Worm (Caenorhabditis elegans) whole organism, midembryonic: ENCODE data around the gene BE10.3.

Experiments used
- T22C8.4 ChIP-seq: fragments of 200-800 bp; sonication (Bioruptor generic); IDR thresholded peaks from 2 replicates; pipeline ENCODE4 v1.3.6; 2022; ENCODE audit warnings: missing genetic modification characterization, missing compliant biosample characterization
- cog-1 ChIP-seq: sonication (generic microtip); optimal IDR thresholded peaks from 2 replicates; lab custom pipeline; 2016; ENCODE audit warnings: missing genetic modification characterization, missing compliant biosample characterization
- flt-1 ChIP-seq: fragments of 200-800 bp; sonication (Bioruptor generic); IDR thresholded peaks from 2 replicates; pipeline ENCODE4 v1.3.6; 2022; ENCODE audit warnings: missing genetic modification characterization, missing compliant biosample characterization
- klf-2 ChIP-seq: fragments of 200-800 bp; sonication (Bioruptor generic); conservative IDR thresholded peaks from 2 replicates; pipeline ENCODE4 v1.3.6; 2022; ENCODE audit warnings: missing genetic modification reagents, missing genetic modification characterization, missing compliant biosample characterization
- med-1 ChIP-seq: sonication (generic microtip); optimal IDR thresholded peaks from 2 replicates; lab custom pipeline; 2017; ENCODE audit warnings: missing genetic modification characterization, mild to moderate bottlenecking, missing compliant biosample characterization, antibody characterized with exemption, missing genetic modification reagents; ENCODE audit not compliant: insufficient read depth
- ref-1 ChIP-seq: fragments of 200-800 bp; sonication (Bioruptor generic); conservative IDR thresholded peaks from 2 replicates; pipeline ENCODE4 v1.3.6; 2022; ENCODE audit warnings: missing genetic modification reagents, missing genetic modification characterization, missing compliant biosample characterization
- tab-1 ChIP-seq: fragments of 200-800 bp; sonication (Bioruptor generic); IDR thresholded peaks from 2 replicates; pipeline ENCODE4 v1.3.6; 2022; ENCODE audit warnings: missing genetic modification characterization, missing compliant biosample characterization
- ztf-23 ChIP-seq: fragments of 200-800 bp; sonication (Bioruptor generic); IDR thresholded peaks from 2 replicates; pipeline ENCODE4 v1.3.6; 2022; ENCODE audit warnings: missing genetic modification reagents, missing genetic modification characterization, missing compliant biosample characterization
- ztf-29 ChIP-seq: fragments of 200-800 bp; sonication (Bioruptor generic); IDR thresholded peaks from 2 replicates; pipeline ENCODE4 v1.3.6; 2022; ENCODE audit warnings: missing genetic modification reagents, missing genetic modification characterization, missing compliant biosample characterization

Gene BE10.3

DNA sequence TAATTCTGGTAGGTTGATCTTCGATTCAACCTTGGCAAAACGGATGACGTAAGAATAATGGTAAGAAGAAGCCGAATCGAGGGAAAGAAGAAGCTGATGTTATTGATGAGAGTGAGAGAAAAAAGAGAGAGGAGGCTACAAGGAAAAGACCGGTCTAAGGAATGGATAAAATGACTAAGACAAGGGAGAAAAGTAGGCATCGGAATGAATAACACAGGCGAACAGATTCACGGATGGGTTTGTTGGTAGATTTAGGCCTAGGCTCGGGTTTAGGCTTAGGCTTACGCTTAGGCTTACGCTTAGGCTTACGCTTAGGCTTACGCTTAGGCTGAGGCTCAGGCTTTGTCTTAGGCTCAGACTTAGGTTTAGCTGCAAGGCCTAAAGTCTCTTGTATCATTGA is 9.4 kb upstream of the BE10.3 start, which contains the start of gene agmo-1:
Gene agmo-1 (minus strand): TSS at position 101 of the 400 bp plus-strand sequence.
- TF ChIP-seq ref-1 (no peak), ztf-23 (GFP tag; lab: Robert Waterston, UW) (no peak), flt-1 (GFP tag; lab: Robert Waterston, UW) (no peak), med-1 (GFP tag; lab: Kevin White, UChicago) (no peak), ztf-29 (GFP tag; lab: Robert Waterston, UW) (no peak), cog-1 (tag; lab: Kevin White, UChicago) (no peak), tab-1 (GFP tag; lab: Robert Waterston, UW) (no peak), klf-2 (GFP tag; lab: Robert Waterston, UW) (no peak), T22C8.4 (GFP tag; lab: Robert Waterston, UW) (no peak)

DNA sequence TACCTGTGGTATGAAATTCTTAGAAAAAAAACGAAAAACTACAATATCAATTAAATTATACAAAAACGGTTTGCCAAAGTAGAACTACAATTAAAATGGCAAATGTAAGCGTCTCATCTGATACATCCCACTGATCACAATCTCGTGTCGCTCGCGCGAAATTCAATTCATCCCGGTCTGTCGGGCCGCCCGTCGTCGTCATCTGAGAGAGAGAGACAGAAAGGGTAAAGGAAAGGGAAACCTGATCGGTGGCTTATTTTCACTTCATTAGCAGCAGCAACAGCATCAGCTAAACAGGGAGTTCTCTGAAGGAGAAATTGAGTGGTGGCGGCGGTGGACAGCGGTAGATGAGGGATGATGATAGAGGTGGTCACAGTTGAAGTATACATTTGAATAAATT is 7.3 kb upstream of the BE10.3 start:
- TF ChIP-seq tab-1 (GFP tag; lab: Robert Waterston, UW) (no peak), ztf-23 (GFP tag; lab: Robert Waterston, UW) (no peak), cog-1 (tag; lab: Kevin White, UChicago) (no peak), T22C8.4 (GFP tag; lab: Robert Waterston, UW) (no peak), ref-1 (no peak), flt-1 (GFP tag; lab: Robert Waterston, UW) (no peak), med-1 (GFP tag; lab: Kevin White, UChicago) (no peak), ztf-29 (GFP tag; lab: Robert Waterston, UW) (no peak), klf-2 (GFP tag; lab: Robert Waterston, UW) (no peak)

DNA sequence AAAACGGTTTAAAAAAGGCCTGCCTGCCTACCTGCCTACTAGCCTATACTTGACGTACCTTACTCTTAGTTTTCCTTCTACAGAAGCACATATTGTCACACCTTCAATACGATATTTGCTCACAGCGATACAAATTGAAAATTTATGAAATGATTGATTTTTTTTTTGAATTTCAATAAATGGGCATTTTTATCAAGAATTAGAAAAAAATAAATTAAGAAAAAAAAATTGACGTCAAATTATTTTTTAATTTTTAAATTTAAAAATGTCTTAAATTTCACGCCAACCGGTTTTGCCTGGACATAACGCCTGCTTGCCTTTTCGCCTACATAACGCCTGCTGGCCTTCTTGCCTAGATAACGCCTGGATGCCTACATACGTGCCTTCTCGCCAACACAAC is 1.1 kb upstream of the BE10.3 start, which contains the start of gene BE10.5:
Gene BE10.5 (minus strand): TSS at position 101 of the 400 bp plus-strand sequence.
- TF ChIP-seq klf-2 (GFP tag; lab: Robert Waterston, UW) (no peak), flt-1 (GFP tag; lab: Robert Waterston, UW) (no peak), cog-1 (tag; lab: Kevin White, UChicago) (no peak), T22C8.4 (GFP tag; lab: Robert Waterston, UW) (no peak), tab-1 (GFP tag; lab: Robert Waterston, UW) (no peak), ztf-29 (GFP tag; lab: Robert Waterston, UW) (no peak), med-1 (GFP tag; lab: Kevin White, UChicago) (no peak), ref-1 (no peak), ztf-23 (GFP tag; lab: Robert Waterston, UW) (no peak)

DNA sequence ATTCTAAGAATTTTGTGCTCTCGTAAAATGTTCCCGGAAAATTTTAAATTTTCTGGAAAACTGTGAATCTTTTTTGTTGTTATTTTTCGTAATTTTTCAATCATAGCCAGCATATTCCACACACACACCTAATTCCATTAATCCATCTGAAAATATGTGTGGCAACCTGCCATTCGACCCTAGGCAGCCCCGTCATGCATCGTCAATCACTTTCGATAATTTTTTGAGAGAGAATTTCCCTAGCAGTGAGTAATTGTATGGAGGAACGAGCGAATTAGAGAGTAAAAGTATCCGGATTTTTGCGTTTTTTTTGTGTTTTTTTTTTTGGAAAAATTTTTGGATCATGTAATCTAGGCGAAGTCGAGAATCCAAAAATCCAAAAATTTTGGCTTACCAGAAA is 5.4 kb downstream of the BE10.3 start, which contains the start of gene BE10.4:
Gene BE10.4 (plus strand): TSS at position 301 of the 400 bp plus-strand sequence.
- TF ChIP-seq cog-1 (tag; lab: Kevin White, UChicago) (no peak), med-1 (GFP tag; lab: Kevin White, UChicago) (no peak), flt-1 (GFP tag; lab: Robert Waterston, UW) (no peak), tab-1 (GFP tag; lab: Robert Waterston, UW) (no peak), ref-1 (no peak)

DNA sequence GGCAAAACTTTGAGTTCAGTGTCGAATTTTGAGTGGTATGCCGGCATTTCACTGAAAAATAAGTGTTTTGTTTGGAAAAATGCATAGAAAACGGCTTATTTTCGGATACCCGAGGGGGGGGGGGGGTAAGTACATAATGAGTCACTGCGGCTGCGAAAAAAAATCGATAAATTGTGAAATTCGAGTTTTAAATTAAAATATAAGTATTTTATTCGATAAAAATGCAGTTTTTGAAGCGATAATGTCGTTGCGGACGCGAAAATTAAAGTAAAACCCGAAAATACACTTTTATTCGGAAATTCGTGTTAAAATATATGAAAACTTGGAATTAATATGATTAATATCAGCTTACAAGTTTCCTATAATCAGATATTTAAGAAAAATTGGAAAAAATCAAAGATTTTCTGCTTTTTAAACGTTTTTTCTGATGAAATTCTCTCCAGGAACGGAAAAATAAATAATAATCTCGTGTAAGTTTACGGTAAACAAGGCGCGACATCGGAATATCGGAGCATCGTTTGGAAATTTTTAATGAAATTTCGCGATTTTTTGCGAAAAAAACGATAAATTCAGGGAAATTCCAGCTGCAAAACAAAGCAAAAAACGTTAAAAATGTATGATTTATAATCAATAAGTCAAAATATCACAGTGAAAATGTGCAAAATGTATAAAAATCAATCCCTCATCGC is 10.4 kb downstream of the BE10.3 start, which contains the start of gene arx-5:
Gene arx-5 (minus strand): TSS at position 51 of the 689 bp plus-strand sequence.
- peak; percentile 40; the same call in 1 of the 2 replicates for TF ChIP-seq T22C8.4 (GFP tag; lab: Robert Waterston, UW)
- TF ChIP-seq med-1 (GFP tag; lab: Kevin White, UChicago) = no peak

DNA sequence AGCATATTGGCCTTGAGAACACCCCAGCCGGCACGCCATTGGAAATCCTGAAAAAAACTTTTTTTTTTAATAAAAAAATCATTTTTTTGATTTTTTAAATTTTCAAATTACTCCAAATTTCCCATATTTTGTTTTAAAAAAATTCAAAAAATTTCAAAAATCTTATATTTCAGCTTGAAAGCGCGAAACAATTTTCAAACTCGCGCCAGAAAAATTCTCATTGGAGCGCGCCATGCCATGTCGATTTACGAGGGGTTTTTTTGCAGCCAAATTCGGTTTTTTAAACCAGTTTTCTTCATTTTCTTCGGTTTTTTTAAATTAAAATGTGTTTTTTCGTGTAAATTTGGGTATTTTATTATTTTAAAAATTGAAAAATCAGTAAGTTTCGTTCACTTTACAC is 11.3 kb downstream of the BE10.3 start:
- TF ChIP-seq klf-2 (GFP tag; lab: Robert Waterston, UW) (no peak), med-1 (GFP tag; lab: Kevin White, UChicago) (no peak), flt-1 (GFP tag; lab: Robert Waterston, UW) (no peak), ref-1 (no peak), ztf-29 (GFP tag; lab: Robert Waterston, UW) (no peak), cog-1 (tag; lab: Kevin White, UChicago) (no peak), tab-1 (GFP tag; lab: Robert Waterston, UW) (no peak)

DNA sequence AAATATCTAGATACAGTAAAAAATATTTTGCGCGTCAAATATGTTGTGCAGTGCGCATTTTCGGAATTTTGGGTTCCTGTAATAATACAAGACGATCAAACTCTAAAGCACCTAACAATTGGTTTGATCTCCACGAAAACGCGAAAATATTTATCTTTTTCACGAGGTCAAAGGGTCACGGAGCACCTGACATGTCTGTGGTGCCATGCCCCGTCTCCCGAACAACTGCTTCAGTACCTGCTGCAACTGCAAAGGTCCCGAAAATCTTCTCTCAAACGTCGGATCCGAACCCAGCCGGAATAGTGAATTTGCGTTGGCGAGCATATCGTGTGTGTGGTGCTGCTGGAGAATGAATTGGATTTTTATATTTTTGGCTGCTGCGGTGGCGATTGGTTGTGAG is 12.1 kb downstream of the BE10.3 start, which contains the start of the genes Y37D8A.2 and Y37D8A.25:
Gene Y37D8A.2 (plus strand): TSS at position 285 of the 400 bp plus-strand sequence.
Gene Y37D8A.25 (minus strand): TSS at position 345 of the 400 bp plus-strand sequence.
- TF ChIP-seq ref-1 (no peak), T22C8.4 (GFP tag; lab: Robert Waterston, UW) (no peak), klf-2 (GFP tag; lab: Robert Waterston, UW) (no peak), flt-1 (GFP tag; lab: Robert Waterston, UW) (no peak), ztf-23 (GFP tag; lab: Robert Waterston, UW) (no peak), ztf-29 (GFP tag; lab: Robert Waterston, UW) (no peak), med-1 (GFP tag; lab: Kevin White, UChicago) (no peak), tab-1 (GFP tag; lab: Robert Waterston, UW) (no peak), cog-1 (tag; lab: Kevin White, UChicago) (no peak)

DNA sequence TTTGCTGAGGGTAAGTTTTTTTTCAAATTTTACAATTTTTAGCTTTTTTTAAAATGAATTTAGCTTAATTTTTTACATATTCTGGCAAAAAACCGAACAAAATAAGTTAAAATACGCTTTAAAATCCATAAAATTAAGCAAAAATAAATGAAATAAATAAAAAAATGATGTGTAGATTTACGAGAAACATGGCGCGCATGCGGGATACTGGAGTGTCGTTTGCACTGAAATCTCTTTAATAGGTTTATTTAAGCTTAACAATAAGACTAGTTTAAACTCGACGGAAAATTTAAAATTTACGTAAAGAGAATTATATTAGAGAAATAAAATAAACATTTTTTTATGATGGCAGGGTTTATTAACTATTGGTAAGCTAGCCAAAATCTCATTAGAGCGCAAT is 13.5 kb downstream of the BE10.3 start:
- TF ChIP-seq T22C8.4 (GFP tag; lab: Robert Waterston, UW) (no peak), ztf-29 (GFP tag; lab: Robert Waterston, UW) (no peak), med-1 (GFP tag; lab: Kevin White, UChicago) (no peak), flt-1 (GFP tag; lab: Robert Waterston, UW) (no peak), klf-2 (GFP tag; lab: Robert Waterston, UW) (no peak), cog-1 (tag; lab: Kevin White, UChicago) (no peak), tab-1 (GFP tag; lab: Robert Waterston, UW) (no peak), ztf-23 (GFP tag; lab: Robert Waterston, UW) (no peak), ref-1 (no peak)
